Fruit fly (Drosophila melanogaster) whole organism, larva: ENCODE measurements around the gene Cys.

Source experiments
- noc ChIP-seq: fragments of 200-800 bp; sonication (Bioruptor generic); optimal IDR thresholded peaks from 3 replicates; lab custom pipeline; 2019; ENCODE audit warnings: missing biosample characterization, mild to moderate bottlenecking, missing genetic modification characterization, moderate library complexity

The Cys gene

DNA sequence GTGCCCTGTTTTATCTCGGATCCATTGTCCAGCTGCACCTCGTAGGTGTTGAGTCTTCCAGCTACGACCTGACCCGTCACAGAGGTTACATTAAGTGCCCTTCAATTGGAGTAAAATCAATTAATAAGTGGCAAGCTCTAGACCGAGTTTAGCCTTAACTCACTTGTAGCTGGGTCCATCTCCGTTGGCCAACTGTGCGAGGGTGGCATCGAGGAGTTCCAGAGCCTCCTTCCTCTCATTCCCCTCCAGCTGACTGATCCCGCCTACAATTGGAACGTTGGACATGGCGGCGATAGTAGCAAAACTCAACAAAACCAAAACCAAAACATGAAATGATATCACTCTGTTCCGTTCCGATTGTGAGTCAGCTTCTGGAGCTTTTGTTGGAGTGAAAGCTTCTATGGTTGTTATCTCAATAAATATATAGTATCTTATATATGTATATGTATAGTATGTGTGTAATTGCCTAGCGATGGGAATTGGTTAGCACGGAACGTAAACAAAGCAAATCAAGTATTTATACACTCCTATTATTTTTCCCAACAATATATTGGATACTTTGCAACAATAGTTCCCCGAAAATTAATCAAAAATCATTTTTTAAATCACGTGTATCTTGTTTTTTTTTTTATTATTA lies 825 bp downstream of the Cys start, which contains the start of gene CG8066:
CG8066 (minus strand) TSS at position 347 of the 637 bp plus-strand sequence.
- TF ChIP-seq noc (tag; lab: Kevin White, UChicago) = no peak

DNA sequence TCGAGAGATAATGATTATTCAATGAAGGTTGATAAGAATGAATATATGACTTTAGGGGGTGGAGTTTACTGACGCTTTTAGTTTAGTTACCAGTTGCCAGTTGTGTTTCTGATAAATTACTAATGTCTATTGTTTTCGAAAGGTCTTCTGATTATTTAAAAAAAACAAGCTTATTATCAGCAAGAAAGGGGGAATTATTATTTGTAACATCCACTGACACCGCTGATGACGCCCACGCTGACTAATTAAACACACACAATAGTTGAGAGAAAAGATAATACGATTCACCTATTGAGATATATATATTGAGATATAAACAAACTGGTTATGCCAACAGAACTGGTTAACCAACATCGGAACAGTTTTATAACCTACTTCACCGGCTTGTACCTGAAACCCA lies 1.6 kb downstream of the Cys start:
- TF ChIP-seq noc (tag; lab: Kevin White, UChicago) = no peak

- TF ChIP-seq noc (tag; lab: Kevin White, UChicago) = no peak
These were observed 2.1 kb downstream of the Cys start, which contains the start of gene CG31313 for dm6 chr3R:14567329-14567728. Gene CG31313, minus strand, starts transcription at chr3R:14567429.

DNA sequence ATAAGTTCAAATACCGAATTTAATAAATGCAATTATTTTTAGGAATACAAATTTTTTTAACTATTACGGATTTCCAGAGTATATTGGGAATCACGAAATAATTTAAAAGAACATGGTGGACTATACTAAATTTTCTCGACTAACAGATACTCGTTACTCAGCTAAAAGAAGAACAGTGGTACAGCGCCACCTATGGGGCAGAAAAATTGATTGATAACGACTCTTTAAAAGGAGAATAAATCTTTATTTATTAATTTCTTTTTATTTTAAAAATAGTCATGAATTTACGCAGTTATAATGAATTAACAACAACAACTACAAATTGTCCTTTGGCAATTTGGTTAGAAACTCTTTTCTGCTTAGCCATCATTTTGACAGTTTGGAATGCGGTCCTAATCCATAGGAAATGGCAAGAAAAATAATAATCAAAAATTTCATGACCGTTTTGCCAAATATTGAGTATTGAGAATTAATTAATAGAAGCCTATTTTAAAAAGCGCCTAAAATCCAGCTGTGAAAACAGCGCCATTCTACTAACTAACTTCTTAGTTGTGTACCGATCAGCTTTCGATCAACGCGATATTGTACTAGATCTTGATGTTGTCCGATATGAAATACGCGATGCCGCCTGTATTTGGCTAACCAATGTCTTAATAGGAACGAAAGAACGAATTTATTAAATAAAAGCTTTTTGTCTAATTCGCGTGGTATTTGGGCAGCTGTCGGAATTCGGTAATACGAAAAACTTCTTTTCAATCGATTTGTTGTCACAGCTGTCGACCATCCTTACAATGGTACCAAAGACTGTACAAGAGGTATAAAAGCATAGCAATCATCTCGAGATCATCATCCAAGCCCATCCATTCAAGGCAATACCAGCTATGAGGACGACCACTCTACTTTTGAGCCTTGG lies 4.1 kb downstream of the Cys start, which contains the start of gene CG14852:
CG14852 (plus strand) TSS at position 863 of the 913 bp plus-strand sequence.
- TF ChIP-seq noc (tag; lab: Kevin White, UChicago) = no peak

DNA sequence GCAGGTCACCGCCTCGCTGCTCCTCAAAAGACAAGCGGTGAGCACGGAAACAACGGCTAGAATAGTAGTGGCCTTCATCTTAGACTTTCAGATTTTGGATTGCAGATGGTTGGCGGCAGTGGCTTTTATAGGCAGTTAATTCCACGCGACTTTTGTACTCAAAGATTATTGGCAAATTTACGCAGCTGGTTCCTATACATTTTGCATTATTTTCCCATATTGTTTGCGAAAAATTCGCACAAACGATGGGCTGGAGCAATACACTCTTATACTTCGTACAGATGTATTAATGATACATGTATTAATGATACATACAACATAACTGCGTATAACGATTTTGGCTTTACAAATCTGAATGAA lies 4.8 kb downstream of the Cys start, which contains the start of gene CG8087:
CG8087 (minus strand) TSS at position 101 of the 360 bp plus-strand sequence.
- no peak for TF ChIP-seq noc (tag; lab: Kevin White, UChicago)

DNA sequence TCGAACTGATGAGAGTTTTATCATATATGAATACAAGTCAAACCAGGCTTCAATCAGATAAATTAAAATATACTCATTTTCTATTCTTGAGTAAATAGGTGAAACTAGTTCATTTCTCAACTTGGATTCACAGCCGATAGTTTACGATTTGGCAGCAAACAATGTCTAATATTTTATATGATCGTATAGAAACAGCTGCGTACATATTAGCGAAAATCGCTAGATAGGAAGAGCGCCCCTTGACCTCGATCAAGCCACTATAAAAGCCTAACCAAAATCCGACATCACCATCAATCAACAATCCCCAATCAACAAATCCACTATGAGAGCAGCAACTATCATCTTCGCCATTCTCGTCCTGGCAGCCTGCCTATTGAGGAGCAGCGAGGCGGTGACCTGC lies 7.4 kb downstream of the Cys start, which contains the start of gene CG14851:
CG14851 (plus strand) TSS at position 301 of the 400 bp plus-strand sequence.
- no peak for TF ChIP-seq noc (tag; lab: Kevin White, UChicago)

dm6 chr3R:14560635-14561034 lies 8.8 kb downstream of the Cys start, which contains the start of gene Jig:
Gene Jig, plus strand, starts transcription at chr3R:14560935.
- TF ChIP-seq noc (tag; lab: Kevin White, UChicago) = no peak

DNA sequence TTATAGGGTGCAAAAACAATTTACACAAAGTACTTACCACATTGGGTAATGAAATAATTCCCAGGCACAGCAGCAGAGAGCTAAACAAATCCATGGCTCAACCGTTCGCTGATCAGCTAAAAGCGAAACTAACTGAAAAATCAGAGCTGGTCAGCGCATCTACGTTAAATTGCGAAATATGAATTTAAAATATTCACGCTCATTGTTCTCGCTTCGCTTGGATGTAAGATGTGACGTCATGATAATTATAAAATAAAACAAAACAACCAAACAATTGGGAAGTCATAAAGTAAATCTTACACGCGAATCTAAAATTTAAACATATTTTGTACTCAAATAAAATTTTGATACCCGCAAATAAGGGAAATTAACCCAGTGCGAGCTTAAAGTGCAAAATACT lies 9.5 kb downstream of the Cys start, which contains the start of gene CG14854:
CG14854 (minus strand) TSS at position 101 of the 400 bp plus-strand sequence.
- no peak for TF ChIP-seq noc (tag; lab: Kevin White, UChicago)

DNA sequence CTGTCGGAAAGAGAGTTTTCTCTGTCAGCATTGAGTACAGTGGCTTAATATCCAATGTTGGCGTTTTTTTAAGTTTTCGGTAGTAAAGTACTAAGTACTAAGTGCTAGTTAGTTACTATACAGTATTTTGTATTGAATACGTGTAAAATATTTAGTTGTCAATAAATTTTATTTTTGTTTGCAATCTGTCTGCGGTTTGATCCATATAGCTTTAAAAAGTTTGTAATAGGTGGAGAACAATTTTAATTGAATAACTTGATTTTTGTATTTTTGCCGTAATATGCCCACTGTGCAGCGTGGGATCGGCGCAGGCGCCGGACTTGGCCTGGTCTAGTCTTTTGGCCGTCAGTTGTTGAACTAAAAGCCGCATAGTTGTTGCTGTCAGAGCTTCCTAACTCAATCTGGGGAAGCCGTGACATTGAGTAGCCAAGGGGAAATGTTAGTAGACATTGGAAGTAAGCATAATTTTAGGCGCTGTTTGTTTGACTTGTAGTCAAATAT lies 11.0 kb downstream of the Cys start:
- peak; percentile 86 for TF ChIP-seq noc (tag; lab: Kevin White, UChicago)

- TF ChIP-seq noc (tag; lab: Kevin White, UChicago) = no peak
These were observed 11.7 kb downstream of the Cys start, which contains the start of gene Pde6 for dm6 chr3R:14557480-14558354. Gene Pde6, minus strand, starts transcription at chr3R:14558304.

dm6 chr3R:14555021-14555420 lies 14.4 kb downstream of the Cys start:
- TF ChIP-seq noc (tag; lab: Kevin White, UChicago) = no peak

dm6 chr3R:14548752-14549151 lies 20.7 kb downstream of the Cys start:
- no peak for TF ChIP-seq noc (tag; lab: Kevin White, UChicago)

dm6 chr3R:14542038-14542437 lies 27.4 kb downstream of the Cys start:
- TF ChIP-seq noc (tag; lab: Kevin White, UChicago) = no peak

dm6 chr3R:14526657-14527056 lies 42.8 kb downstream of the Cys start:
- TF ChIP-seq noc (tag; lab: Kevin White, UChicago) = no peak

DNA sequence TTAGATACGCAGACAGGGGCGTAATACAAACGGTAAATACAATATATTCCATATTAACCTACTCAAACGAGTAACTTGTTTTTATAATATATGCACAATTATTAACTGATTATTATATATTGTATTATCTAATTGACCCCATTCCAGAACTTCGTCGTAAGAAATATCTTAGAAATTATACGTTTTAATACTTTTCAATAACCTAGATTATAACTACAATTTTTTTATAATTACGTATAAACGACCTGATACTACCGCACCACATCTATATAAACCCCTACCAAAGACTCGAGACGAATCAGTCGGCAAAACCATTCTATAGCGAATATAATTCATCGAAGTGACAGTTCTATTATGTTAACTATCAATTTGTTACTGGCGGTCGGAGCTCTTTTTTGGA lies 48.7 kb downstream of the Cys start, which contains the start of gene Cyp313a1:
Cyp313a1 (plus strand) TSS at position 301 of the 400 bp plus-strand sequence.
- TF ChIP-seq noc (tag; lab: Kevin White, UChicago) = no peak
